Worm (Caenorhabditis elegans) whole organism, L4 larva: ENCODE measurements around the gene grl-7.
A peak's percentile ranks its signal among the peaks of the same experiment; 100 is the strongest.

Source experiments
- D1046.2 ChIP-seq: fragments of 200-800 bp; sonication (Bioruptor generic); IDR thresholded peaks from 2 replicates; pipeline ENCODE4 v1.3.6; 2022; ENCODE audit warnings: missing genetic modification characterization, missing compliant biosample characterization
- F37D6.2 ChIP-seq: sonication (generic microtip); optimal IDR thresholded peaks from 2 replicates; lab custom pipeline; 2016; ENCODE audit warnings: mild to moderate bottlenecking, missing genetic modification characterization, missing compliant biosample characterization
- F44E2.7 ChIP-seq: fragments of 200-800 bp; sonication (Bioruptor generic); IDR thresholded peaks from 2 replicates; pipeline ENCODE4 v2.1.2; 2022; ENCODE audit warnings: missing genetic modification characterization, missing compliant biosample characterization
- T26A8.4 ChIP-seq: fragments of 200-800 bp; sonication (Bioruptor generic); IDR thresholded peaks from 2 replicates; pipeline ENCODE4 v1.3.6; 2022; ENCODE audit warnings: missing genetic modification characterization, missing compliant biosample characterization
- Y105C5A.15 ChIP-seq: fragments of 200-800 bp; sonication (Bioruptor generic); IDR thresholded peaks from 2 replicates; pipeline ENCODE4 v1.3.6; 2022; ENCODE audit warnings: missing genetic modification characterization, missing compliant biosample characterization
- Y48G9A.11 ChIP-seq: fragments of 200-800 bp; sonication (Bioruptor generic); IDR thresholded peaks from 2 replicates; pipeline ENCODE4 v1.3.6; 2022; ENCODE audit warnings: missing genetic modification reagents, missing genetic modification characterization, missing compliant biosample characterization
- ZK337.2 ChIP-seq: fragments of 200-800 bp; sonication (Bioruptor generic); IDR thresholded peaks from 2 replicates; pipeline ENCODE4 v1.3.6; 2022; ENCODE audit warnings: missing genetic modification reagents, missing genetic modification characterization, missing compliant biosample characterization
- aly-2 ChIP-seq: sonication (generic microtip); optimal IDR thresholded peaks from 2 replicates; lab custom pipeline; 2018; ENCODE audit warnings: missing biosample characterization, missing genetic modification characterization
- arid-1 ChIP-seq: fragments of 200-800 bp; sonication (Bioruptor generic); conservative IDR thresholded peaks from 2 replicates; pipeline ENCODE4 v1.3.6; 2022; ENCODE audit warnings: missing genetic modification reagents, missing genetic modification characterization, missing compliant biosample characterization
- attf-4 ChIP-seq: sonication (generic microtip); optimal IDR thresholded peaks from 3 replicates; lab custom pipeline; 2017; ENCODE audit warnings: missing biosample characterization, missing genetic modification characterization
- ceh-20 ChIP-seq: fragments of 200-800 bp; sonication (Bioruptor generic); IDR thresholded peaks from 2 replicates; pipeline ENCODE4 v1.3.6; 2022; ENCODE audit warnings: missing genetic modification reagents, missing genetic modification characterization, missing compliant biosample characterization
- ceh-28 ChIP-seq: fragments of 150-350 bp; optimal IDR thresholded peaks from 2 replicates; lab custom pipeline; 2014; ENCODE audit warnings: missing biosample characterization, missing genetic modification reagents, missing genetic modification characterization
- ceh-32 ChIP-seq: sonication (generic microtip); optimal IDR thresholded peaks from 2 replicates; lab custom pipeline; 2016; ENCODE audit warnings: mild to moderate bottlenecking, missing genetic modification characterization, missing compliant biosample characterization; ENCODE audit not compliant: poor library complexity
- ceh-44 ChIP-seq: fragments of 200-800 bp; sonication (Bioruptor generic); IDR thresholded peaks from 2 replicates; pipeline ENCODE4 v1.3.6; 2022; ENCODE audit warnings: missing genetic modification reagents, missing genetic modification characterization, missing compliant biosample characterization
- ceh-82 ChIP-seq: sonication (generic microtip); optimal IDR thresholded peaks from 2 replicates; lab custom pipeline; 2017; ENCODE audit warnings: missing biosample characterization, missing genetic modification characterization
- ctbp-1 ChIP-seq: fragments of 200-800 bp; sonication (Bioruptor generic); IDR thresholded peaks from 2 replicates; pipeline ENCODE4 v1.3.6; 2022; ENCODE audit warnings: missing genetic modification reagents, missing genetic modification characterization, missing compliant biosample characterization
- daf-12 ChIP-seq: fragments of 150-350 bp; optimal IDR thresholded peaks from 2 replicates; lab custom pipeline; 2014; ENCODE audit warnings: missing biosample characterization, missing genetic modification reagents, missing genetic modification characterization
- daf-19 ChIP-seq: fragments of 200-800 bp; sonication (Bioruptor generic); conservative IDR thresholded peaks from 2 replicates; pipeline ENCODE4 v1.3.6; 2022; ENCODE audit warnings: missing genetic modification characterization, missing compliant biosample characterization
- dmd-6 ChIP-seq: fragments of 200-800 bp; sonication (Bioruptor generic); IDR thresholded peaks from 2 replicates; pipeline ENCODE4 v1.3.6; 2022; ENCODE audit warnings: missing genetic modification reagents, missing genetic modification characterization, missing compliant biosample characterization
- dmd-9 ChIP-seq: fragments of 200-800 bp; sonication (Bioruptor generic); IDR thresholded peaks from 2 replicates; pipeline ENCODE4 v1.3.6; 2022; ENCODE audit warnings: missing genetic modification reagents, missing genetic modification characterization, missing compliant biosample characterization
- dve-1 ChIP-seq: sonication (generic microtip); optimal IDR thresholded peaks from 2 replicates; lab custom pipeline; 2017; ENCODE audit warnings: antibody characterized with exemption, mild to moderate bottlenecking, missing genetic modification characterization, missing compliant biosample characterization; ENCODE audit not compliant: insufficient read depth
- egl-27 ChIP-seq: sonication (generic microtip); optimal IDR thresholded peaks from 3 replicates; lab custom pipeline; 2017; ENCODE audit warnings: missing biosample characterization, missing genetic modification reagents, missing genetic modification characterization
- egl-43 ChIP-seq: fragments of 200-800 bp; sonication (Bioruptor generic); IDR thresholded peaks from 2 replicates; pipeline ENCODE4 v1.3.6; 2022; ENCODE audit warnings: missing genetic modification reagents, missing genetic modification characterization, missing compliant biosample characterization
- fos-1 ChIP-seq: fragments of 150-350 bp; optimal IDR thresholded peaks from 2 replicates; lab custom pipeline; 2014; ENCODE audit warnings: missing biosample characterization, missing genetic modification characterization
- hlh-11 ChIP-seq: fragments of 200-800 bp; sonication (Bioruptor generic); optimal IDR thresholded peaks from 2 replicates; lab custom pipeline; 2018; ENCODE audit warnings: mild to moderate bottlenecking, missing genetic modification characterization, missing compliant biosample characterization
- hmg-1.1 ChIP-seq: fragments of 200-800 bp; sonication (Bioruptor generic); IDR thresholded peaks from 2 replicates; pipeline ENCODE4 v1.3.6; 2022; ENCODE audit warnings: missing genetic modification reagents, missing genetic modification characterization, missing compliant biosample characterization
- jun-1 ChIP-seq: fragments of 150-350 bp; optimal IDR thresholded peaks from 2 replicates; lab custom pipeline; 2014; ENCODE audit warnings: missing biosample characterization, missing genetic modification reagents, missing genetic modification characterization
- lin-1 ChIP-seq: fragments of 200-800 bp; sonication (Bioruptor generic); IDR thresholded peaks from 2 replicates; pipeline ENCODE4 v1.3.6; 2022; ENCODE audit warnings: missing genetic modification reagents, missing genetic modification characterization, missing compliant biosample characterization
- lin-29 ChIP-seq: fragments of 200-800 bp; sonication (Bioruptor generic); IDR thresholded peaks from 2 replicates; pipeline ENCODE4 v1.3.6; 2022; ENCODE audit warnings: missing genetic modification reagents, missing genetic modification characterization, missing compliant biosample characterization
- lin-38 ChIP-seq: fragments of 200-800 bp; sonication (Bioruptor generic); IDR thresholded peaks from 2 replicates; pipeline ENCODE4 v1.3.6; 2022; ENCODE audit warnings: missing genetic modification reagents, missing genetic modification characterization, missing compliant biosample characterization
- lin-39 ChIP-seq: fragments of 150-350 bp; optimal IDR thresholded peaks from 2 replicates; lab custom pipeline; 2014; ENCODE audit warnings: missing biosample characterization, missing genetic modification reagents, missing genetic modification characterization
- madf-5 ChIP-seq, 2 experiments: fragments of 200-800 bp; sonication (Bioruptor generic); IDR thresholded peaks; 2 replicates each; pipeline ENCODE4 v1.3.6; 2022; ENCODE audit warnings: missing compliant biosample characterization in 2 of 2, missing genetic modification characterization in 2 of 2
- madf-9 ChIP-seq: fragments of 200-800 bp; sonication (Bioruptor generic); conservative IDR thresholded peaks from 2 replicates; pipeline ENCODE4 v1.3.6; 2022; ENCODE audit warnings: missing genetic modification reagents, missing genetic modification characterization, missing compliant biosample characterization
- mdl-1 ChIP-seq, 2 experiments: fragments of 150-350 bp in 1 of 2; sonication (generic microtip) in 1 of 2; optimal IDR thresholded peaks; 2 replicates each; lab custom pipeline; 2014 to 2017; ENCODE audit warnings: missing biosample characterization in 2 of 2, missing genetic modification characterization in 2 of 2
- nhr-102 ChIP-seq: sonication (generic microtip); optimal IDR thresholded peaks from 2 replicates; lab custom pipeline; 2016; ENCODE audit warnings: mild to moderate bottlenecking, missing genetic modification characterization, moderate library complexity, missing compliant biosample characterization
- nhr-11 ChIP-seq: fragments of 150-350 bp; optimal IDR thresholded peaks from 2 replicates; lab custom pipeline; 2014; ENCODE audit warnings: missing biosample characterization, missing genetic modification characterization
- nhr-41 ChIP-seq: fragments of 200-800 bp; sonication (Bioruptor generic); IDR thresholded peaks from 2 replicates; pipeline ENCODE4 v1.3.6; 2022; ENCODE audit warnings: missing genetic modification reagents, missing genetic modification characterization, missing compliant biosample characterization
- nhr-42 ChIP-seq: fragments of 200-800 bp; sonication (Bioruptor generic); IDR thresholded peaks from 2 replicates; pipeline ENCODE4 v1.3.6; 2022; ENCODE audit warnings: missing genetic modification characterization, missing compliant biosample characterization
- nhr-48 ChIP-seq: sonication (generic microtip); optimal IDR thresholded peaks from 2 replicates; lab custom pipeline; 2016; ENCODE audit warnings: mild to moderate bottlenecking, missing genetic modification characterization, missing compliant biosample characterization
- php-3 ChIP-seq: fragments of 200-800 bp; sonication (Bioruptor generic); IDR thresholded peaks from 2 replicates; pipeline ENCODE4 v1.3.6; 2022; ENCODE audit warnings: missing genetic modification reagents, missing genetic modification characterization, missing compliant biosample characterization
- pqm-1 ChIP-seq: sonication (generic microtip); optimal IDR thresholded peaks from 2 replicates; lab custom pipeline; 2017; ENCODE audit warnings: missing biosample characterization, missing genetic modification characterization
- rbr-2 ChIP-seq: sonication (generic microtip); optimal IDR thresholded peaks from 2 replicates; lab custom pipeline; 2016; ENCODE audit warnings: missing genotype, missing genetic modification characterization, missing compliant biosample characterization
- sdz-12 ChIP-seq: fragments of 200-800 bp; sonication (Bioruptor generic); optimal IDR thresholded peaks from 2 replicates; lab custom pipeline; 2018; ENCODE audit warnings: mild to moderate bottlenecking, missing genetic modification characterization, missing compliant biosample characterization
- snpc-1.2 ChIP-seq: fragments of 200-800 bp; sonication (Bioruptor generic); IDR thresholded peaks from 2 replicates; pipeline ENCODE4 v1.3.6; 2022; ENCODE audit warnings: missing genetic modification reagents, missing genetic modification characterization, missing compliant biosample characterization
- snpc-4 ChIP-seq: fragments of 150-350 bp; optimal IDR thresholded peaks from 2 replicates; lab custom pipeline; 2014; ENCODE audit warnings: missing biosample characterization, missing genetic modification characterization
- spr-1 ChIP-seq: sonication (generic microtip); optimal IDR thresholded peaks from 2 replicates; lab custom pipeline; 2016; ENCODE audit warnings: mild to moderate bottlenecking, missing genetic modification characterization, missing compliant biosample characterization
- spr-3 ChIP-seq: fragments of 200-800 bp; sonication (Bioruptor generic); optimal IDR thresholded peaks from 2 replicates; lab custom pipeline; 2018; ENCODE audit warnings: mild to moderate bottlenecking, missing genetic modification characterization, missing compliant biosample characterization
- tag-97 ChIP-seq: fragments of 200-800 bp; sonication (Bioruptor generic); IDR thresholded peaks from 2 replicates; pipeline ENCODE4 v1.3.6; 2022; ENCODE audit warnings: missing genetic modification characterization, missing compliant biosample characterization
- tra-1 ChIP-seq: fragments of 200-800 bp; sonication (Bioruptor generic); IDR thresholded peaks from 2 replicates; pipeline ENCODE4 v1.3.6; 2022; ENCODE audit warnings: missing genetic modification reagents, missing genetic modification characterization, missing compliant biosample characterization
- unc-130 ChIP-seq: sonication (generic microtip); optimal IDR thresholded peaks from 2 replicates; lab custom pipeline; 2016; ENCODE audit warnings: missing genetic modification reagents, missing genetic modification characterization, missing compliant biosample characterization
- unc-39 ChIP-seq: sonication (generic microtip); optimal IDR thresholded peaks from 2 replicates; lab custom pipeline; 2017; ENCODE audit warnings: missing biosample characterization, missing genetic modification characterization
- zag-1 ChIP-seq: fragments of 150-350 bp; optimal IDR thresholded peaks from 2 replicates; lab custom pipeline; 2014; ENCODE audit warnings: missing biosample characterization, missing genetic modification characterization
- zip-2 ChIP-seq: fragments of 150-350 bp; optimal IDR thresholded peaks from 2 replicates; lab custom pipeline; 2014; ENCODE audit warnings: missing biosample characterization, missing genetic modification characterization

Gene grl-7

DNA sequence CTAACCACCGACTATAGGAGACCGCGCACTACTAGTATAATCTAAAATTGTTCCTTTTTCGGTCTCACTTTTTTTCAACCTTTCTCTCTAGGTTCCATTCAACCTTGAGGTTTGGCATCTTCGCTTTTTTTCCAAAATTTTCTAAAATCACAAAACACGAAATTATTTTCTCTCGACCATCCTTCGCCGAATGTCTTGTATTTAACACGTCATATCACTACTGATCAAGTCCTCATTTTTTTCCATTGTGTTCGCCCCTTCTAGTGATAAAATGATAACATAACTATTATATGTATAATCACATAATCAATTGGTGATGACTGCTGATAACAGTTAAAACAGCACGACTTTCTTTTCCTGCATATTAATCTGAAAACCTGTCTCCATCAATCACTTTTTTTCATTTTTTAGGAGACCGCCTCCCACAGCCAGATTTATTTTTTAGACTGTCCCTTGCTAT, 35.8 kb downstream of the grl-7 start, which contains the start of gene T03F7.7 (continued):
- TF ChIP-seq madf-5 (GFP tag; IDR thresholded peaks at IDR 0.05; lab: Robert Waterston, UW) (no peak), nhr-102 (tag; lab: Kevin White, UChicago) (no peak), pqm-1 (peak; percentile 93), F44E2.7 (GFP tag; lab: Robert Waterston, UW) (no peak), zag-1 (tag; lab: Kevin White, UChicago) (no peak), tra-1 (peak; percentile 73; the same call in 1 of the 2 replicates), tag-97 (no peak), nhr-41 (GFP tag; lab: Robert Waterston, UW) (no peak), snpc-1.2 (GFP tag; lab: Robert Waterston, UW) (no peak), Y105C5A.15 (GFP tag; lab: Robert Waterston, UW) (no peak), dmd-6 (GFP tag; lab: Robert Waterston, UW) (peak; percentile 85), dmd-9 (no peak), lin-29 (GFP tag; lab: Robert Waterston, UW) (no peak), hlh-11 (tag; lab: Kevin White, UChicago) (peak; percentile 66), ceh-82 (tag; lab: Kevin White, UChicago) (no peak), rbr-2 (tag; lab: Kevin White, UChicago) (no peak), mdl-1 (tag; optimal IDR thresholded peaks at IDR 0.05; lab: Kevin White, UChicago) (peak in 1 of 2 experiments; percentile 35), F37D6.2 (tag; lab: Kevin White, UChicago) (no peak), ceh-28 (tag; lab: Kevin White, UChicago) (no peak), nhr-48 (peak; percentile 45), egl-43 (GFP tag; lab: Robert Waterston, UW) (no peak), lin-39 (tag; lab: Kevin White, UChicago) (no peak), zip-2 (no peak), ceh-20 (GFP tag; lab: Robert Waterston, UW) (no peak), jun-1 (no peak), ceh-44 (GFP tag; lab: Robert Waterston, UW) (no peak), ZK337.2 (GFP tag; lab: Robert Waterston, UW) (no peak), lin-1 (GFP tag; lab: Robert Waterston, UW) (peak; percentile 84), daf-12 (tag; lab: Kevin White, UChicago) (no peak), snpc-4 (tag; lab: Kevin White, UChicago) (no peak), ctbp-1 (GFP tag; lab: Robert Waterston, UW) (no peak), spr-3 (GFP tag; lab: Kevin White, UChicago) (no peak), fos-1 (tag; lab: Kevin White, UChicago) (no peak), dve-1 (no peak), hmg-1.1 (GFP tag; lab: Robert Waterston, UW) (no peak), sdz-12 (GFP tag; lab: Kevin White, UChicago) (no peak), unc-39 (tag; lab: Kevin White, UChicago) (no peak), spr-1 (no peak), Y48G9A.11 (GFP tag; lab: Robert Waterston, UW) (no peak), ceh-32 (tag; lab: Kevin White, UChicago) (no peak), T26A8.4 (GFP tag; lab: Robert Waterston, UW) (no peak), attf-4 (no peak), daf-19 (GFP tag; lab: Robert Waterston, UW) (no peak), arid-1 (no peak), D1046.2 (GFP tag; lab: Robert Waterston, UW) (no peak), unc-130 (no peak), madf-9 (GFP tag; lab: Robert Waterston, UW) (no peak), lin-38 (no peak), egl-27 (tag; lab: Kevin White, UChicago) (no peak), php-3 (GFP tag; lab: Robert Waterston, UW) (peak; percentile 75), aly-2 (tag; lab: Kevin White, UChicago) (no peak), nhr-42 (GFP tag; lab: Robert Waterston, UW) (no peak), nhr-11 (no peak)
